Worm (Caenorhabditis elegans) whole organism, late embryonic: ENCODE measurements around the gene srx-119.

ENCODE experiments used
- ama-1 ChIP-seq: fragments of 150-350 bp; optimal IDR thresholded peaks from 2 replicates; lab custom pipeline; 2014
- lin-11 ChIP-seq: fragments of 200-800 bp; sonication (Bioruptor generic); optimal IDR thresholded peaks from 2 replicates; lab custom pipeline; 2018; ENCODE audit warnings: mild to moderate bottlenecking, missing genetic modification characterization, missing compliant biosample characterization
- pqm-1 ChIP-seq: sonication (generic microtip); optimal IDR thresholded peaks from 2 replicates; lab custom pipeline; 2016; ENCODE audit warnings: missing genetic modification characterization, missing compliant biosample characterization
- sox-4 ChIP-seq: sonication (generic microtip); optimal IDR thresholded peaks from 2 replicates; lab custom pipeline; 2017; ENCODE audit warnings: mild to moderate bottlenecking, missing genetic modification characterization, inconsistent platforms, missing compliant biosample characterization
- ttx-3 ChIP-seq: sonication (generic microtip); optimal IDR thresholded peaks from 2 replicates; lab custom pipeline; 2016; ENCODE audit warnings: missing genetic modification reagents, missing genetic modification characterization, missing compliant biosample characterization
- unc-3 ChIP-seq, 2 experiments: fragments of 200-800 bp in 1 of 2; sonication (Bioruptor generic) in 1 of 2; sonication (generic microtip) in 1 of 2; conservative IDR thresholded peaks in 1 of 2; optimal IDR thresholded peaks in 1 of 2; 2 replicates each; pipeline versions ENCODE4 v1.3.6 to Lab custom; 2016 to 2022; ENCODE audit warnings: missing compliant biosample characterization in 2 of 2, missing genetic modification characterization in 2 of 2, missing genetic modification reagents in 1 of 2

DNA sequence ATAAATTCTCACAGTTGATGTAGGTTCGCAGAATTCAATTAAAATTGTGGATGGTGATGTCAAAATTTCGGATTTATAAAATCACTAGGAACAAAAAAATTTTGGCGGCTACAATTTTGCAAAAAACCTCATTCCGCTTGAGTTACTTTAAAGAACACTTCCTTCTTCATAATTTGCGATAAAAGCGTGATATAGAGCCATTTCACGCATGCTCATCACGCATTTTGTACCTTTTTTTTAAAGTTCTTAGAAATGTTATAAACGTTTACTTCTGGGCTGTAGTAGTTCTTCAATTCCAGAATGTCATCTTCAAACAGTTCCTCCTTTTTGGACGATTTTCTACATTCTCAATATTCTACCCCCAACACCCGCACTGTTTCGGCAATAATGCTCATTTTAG, at the start of gene srx-119:
- no peak for TF ChIP-seq sox-4 (tag; lab: Kevin White, UChicago)
- TF ChIP-seq ttx-3 (tag; lab: Kevin White, UChicago), result no peak
- TF ChIP-seq ama-1 (lab: Kevin White, UChicago), result no peak
- no peak for TF ChIP-seq pqm-1 (tag; lab: Kevin White, UChicago)
- TF ChIP-seq lin-11 (tag; lab: Kevin White, UChicago), result no peak
- TF ChIP-seq unc-3 (GFP tag; conservative IDR thresholded peaks at IDR 0.05; lab: Robert Waterston, UW), result no peak
- no peak for TF ChIP-seq unc-3 (tag; optimal IDR thresholded peaks at IDR 0.05; lab: Kevin White, UChicago)
